Fruit fly (Drosophila melanogaster) whole organism, embryonic: ENCODE data around the gene CG3337.
A peak's percentile ranks its signal among the peaks of the same experiment; 100 is the strongest.

Experiments used
- Adf1 ChIP-seq: fragments of 200-800 bp; sonication (Bioruptor generic); IDR thresholded peaks from 2 replicates; pipeline ENCODE4 v1.3.6; 2022; ENCODE audit warnings: missing biosample characterization, missing genetic modification characterization
- CG10565 ChIP-seq: fragments of 200-800 bp; sonication (Bioruptor generic); optimal IDR thresholded peaks from 3 replicates; lab custom pipeline; 2016; ENCODE audit warnings: missing biosample characterization, mild to moderate bottlenecking, missing genetic modification characterization
- CG10979 ChIP-seq: fragments of 200-800 bp; sonication (Bioruptor generic); optimal IDR thresholded peaks from 2 replicates; lab custom pipeline; 2018; ENCODE audit warnings: missing biosample characterization, mild to moderate bottlenecking, missing genetic modification characterization, moderate library complexity
- CG12769 ChIP-seq: fragments of 200-800 bp; sonication (Bioruptor generic); optimal IDR thresholded peaks from 2 replicates; lab custom pipeline; 2019; ENCODE audit warnings: missing biosample characterization, mild to moderate bottlenecking, missing genetic modification characterization, moderate library complexity
- CG13894 ChIP-seq: fragments of 200-800 bp; sonication (Bioruptor generic); optimal IDR thresholded peaks from 3 replicates; lab custom pipeline; 2018; ENCODE audit warnings: missing biosample characterization, mild to moderate bottlenecking, missing genetic modification characterization, moderate library complexity
- CG14441 ChIP-seq: fragments of 200-800 bp; sonication (Bioruptor generic); IDR thresholded peaks from 2 replicates; pipeline ENCODE4 v1.3.6; 2022; ENCODE audit warnings: missing biosample characterization, missing genetic modification characterization
- CG1529 ChIP-seq: fragments of 200-800 bp; sonication (Bioruptor generic); optimal IDR thresholded peaks from 3 replicates; lab custom pipeline; 2018; ENCODE audit warnings: missing biosample characterization, missing genetic modification characterization
- CG15514 ChIP-seq: fragments of 200-800 bp; sonication (Bioruptor generic); optimal IDR thresholded peaks from 3 replicates; lab custom pipeline; 2017; ENCODE audit warnings: missing biosample characterization, missing genetic modification characterization, mild to moderate bottlenecking, moderate library complexity, missing genetic modification reagents
- CG15601 ChIP-seq: fragments of 200-800 bp; sonication (Bioruptor generic); optimal IDR thresholded peaks from 3 replicates; lab custom pipeline; 2019; ENCODE audit warnings: missing biosample characterization, mild to moderate bottlenecking, missing genetic modification characterization, moderate library complexity
- CG17328 ChIP-seq: fragments of 200-800 bp; sonication (Bioruptor generic); IDR thresholded peaks from 2 replicates; pipeline ENCODE4 v1.3.6; 2022; ENCODE audit warnings: missing biosample characterization, missing genetic modification characterization
- CG17361 ChIP-seq: fragments of 200-800 bp; sonication (Bioruptor generic); IDR thresholded peaks from 3 replicates; pipeline ENCODE4 v1.3.6; 2022; ENCODE audit warnings: missing biosample characterization, missing genetic modification characterization
- CG17385 ChIP-seq: fragments of 200-800 bp; sonication (Bioruptor generic); optimal IDR thresholded peaks from 3 replicates; lab custom pipeline; 2018; ENCODE audit warnings: missing biosample characterization, mild to moderate bottlenecking, missing genetic modification characterization
- CG18262 ChIP-seq: fragments of 200-800 bp; optimal IDR thresholded peaks from 3 replicates; lab custom pipeline; 2019; ENCODE audit warnings: missing biosample characterization, mild to moderate bottlenecking, missing genetic modification characterization, moderate library complexity
- CG2199 ChIP-seq: fragments of 200-800 bp; sonication (Bioruptor generic); IDR thresholded peaks from 3 replicates; pipeline ENCODE4 v1.3.6; 2022; ENCODE audit warnings: missing biosample characterization, missing genetic modification characterization
- CG30431 ChIP-seq: fragments of 200-800 bp; sonication (Bioruptor generic); optimal IDR thresholded peaks from 2 replicates; lab custom pipeline; 2017; ENCODE audit warnings: missing biosample characterization, missing genetic modification characterization
- CG3163 ChIP-seq: fragments of 200-800 bp; sonication (Bioruptor generic); optimal IDR thresholded peaks from 3 replicates; lab custom pipeline; 2016; ENCODE audit warnings: missing biosample characterization, missing genetic modification characterization
- CG32532 ChIP-seq: fragments of 200-800 bp; sonication (Bioruptor generic); IDR thresholded peaks from 2 replicates; pipeline ENCODE4 v1.3.6; 2022; ENCODE audit warnings: missing biosample characterization, missing genetic modification characterization
- CG34376 ChIP-seq: fragments of 200-800 bp; sonication (Bioruptor generic); optimal IDR thresholded peaks from 2 replicates; lab custom pipeline; 2018; ENCODE audit warnings: missing biosample characterization, mild to moderate bottlenecking, missing genetic modification characterization
- CG4404 ChIP-seq: fragments of 200-800 bp; sonication (Bioruptor generic); IDR thresholded peaks from 2 replicates; pipeline ENCODE4 v1.3.6; 2022; ENCODE audit warnings: missing biosample characterization, missing genetic modification characterization
- CG8290 ChIP-seq, 3 experiments: fragments of 200-800 bp; sonication (Bioruptor generic); optimal IDR thresholded peaks; 2 replicates each; lab custom pipeline; 2016 to 2019; ENCODE audit warnings: missing biosample characterization in 3 of 3, missing genetic modification characterization in 3 of 3, mild to moderate bottlenecking in 2 of 3, moderate library complexity in 1 of 3
- CG9215 ChIP-seq: fragments of 200-800 bp; sonication (Bioruptor generic); IDR thresholded peaks from 2 replicates; pipeline ENCODE4 v1.3.6; 2022; ENCODE audit warnings: missing biosample characterization, missing genetic modification characterization
- CTCF ChIP-seq: fragments of 200-800 bp; sonication (Bioruptor generic); optimal IDR thresholded peaks from 2 replicates; lab custom pipeline; 2017; ENCODE audit warnings: missing biosample characterization, mild to moderate bottlenecking, missing genetic modification characterization, moderate library complexity
- Hr51 ChIP-seq, 2 experiments: fragments of 200-800 bp; sonication (Bioruptor generic); optimal IDR thresholded peaks; 2 replicates in 1 of 2; 3 replicates in 1 of 2; lab custom pipeline; 2016 to 2018; ENCODE audit warnings: missing biosample characterization in 2 of 2, missing genetic modification characterization in 2 of 2, mild to moderate bottlenecking in 1 of 2, moderate library complexity in 1 of 2
- Med ChIP-seq: fragments of 200-800 bp; sonication (Bioruptor generic); peaks from one replicate; lab custom pipeline; 2016; ENCODE audit warnings: missing biosample characterization, missing genetic modification characterization, mild to moderate bottlenecking, inconsistent platforms, moderate library complexity
- Rfx ChIP-seq: fragments of 200-800 bp; sonication (Bioruptor generic); IDR thresholded peaks from 2 replicates; pipeline ENCODE4 v1.3.6; 2022; ENCODE audit warnings: missing biosample characterization, missing genetic modification characterization
- Sry-β ChIP-seq: fragments of 200-800 bp; sonication (Bioruptor generic); optimal IDR thresholded peaks from 2 replicates; lab custom pipeline; 2018; ENCODE audit warnings: missing biosample characterization, mild to moderate bottlenecking, missing genetic modification characterization, moderate library complexity
- Ssrp ChIP-seq: fragments of 200-800 bp; sonication (Bioruptor generic); optimal IDR thresholded peaks from 2 replicates; lab custom pipeline; 2018; ENCODE audit warnings: missing biosample characterization, mild to moderate bottlenecking, missing genetic modification characterization, moderate library complexity
- Trl ChIP-seq, 3 experiments: fragments of >200 bp in 2 of 3; fragments of 200-800 bp in 1 of 3; sonication (Bioruptor generic) in 1 of 3; optimal IDR thresholded peaks; 2 replicates in 1 of 3; 3 replicates in 2 of 3; lab custom pipeline; 2016 to 2017; ENCODE audit warnings: missing biosample characterization in 1 of 3, missing genetic modification characterization in 1 of 3
- Vsx1 ChIP-seq: fragments of 200-800 bp; sonication (Bioruptor generic); optimal IDR thresholded peaks from 2 replicates; lab custom pipeline; 2017; ENCODE audit warnings: missing biosample characterization, mild to moderate bottlenecking, missing genetic modification characterization, missing genetic modification reagents
- abd-A ChIP-seq: fragments of 200-800 bp; sonication (Bioruptor generic); optimal IDR thresholded peaks from 3 replicates; lab custom pipeline; 2019; ENCODE audit warnings: missing biosample characterization, mild to moderate bottlenecking, missing genetic modification characterization, moderate library complexity
- ase ChIP-seq: fragments of 200-800 bp; sonication (Bioruptor generic); IDR thresholded peaks from 3 replicates; pipeline ENCODE4 v1.3.6; 2022; ENCODE audit warnings: missing biosample characterization, missing genetic modification characterization
- caup ChIP-seq: fragments of 200-800 bp; sonication (Bioruptor generic); optimal IDR thresholded peaks from 3 replicates; lab custom pipeline; 2017; ENCODE audit warnings: missing biosample characterization, mild to moderate bottlenecking, missing genetic modification characterization, moderate library complexity; ENCODE audit not compliant: severe bottlenecking
- cg ChIP-seq: fragments of 200-800 bp; sonication (Bioruptor generic); optimal IDR thresholded peaks from 3 replicates; lab custom pipeline; 2019; ENCODE audit warnings: missing biosample characterization, mild to moderate bottlenecking, missing genetic modification characterization, moderate library complexity
- dm ChIP-seq: fragments of 200-800 bp; sonication (Bioruptor generic); optimal IDR thresholded peaks from 3 replicates; lab custom pipeline; 2016; ENCODE audit warnings: missing biosample characterization, missing genetic modification characterization
- exex ChIP-seq: fragments of 200-800 bp; sonication (Bioruptor generic); optimal IDR thresholded peaks from 4 replicates; lab custom pipeline; 2018; ENCODE audit warnings: missing biosample characterization, mild to moderate bottlenecking, missing genetic modification characterization, moderate library complexity
- ftz-f1 ChIP-seq: fragments of 200-800 bp; sonication (Bioruptor generic); optimal IDR thresholded peaks from 2 replicates; lab custom pipeline; 2016; ENCODE audit warnings: missing biosample characterization, missing genetic modification characterization
- gcm ChIP-seq: fragments of 200-800 bp; sonication (Bioruptor generic); optimal IDR thresholded peaks from 2 replicates; lab custom pipeline; 2019; ENCODE audit warnings: missing biosample characterization, mild to moderate bottlenecking, missing genetic modification characterization, moderate library complexity
- grn ChIP-seq: fragments of 200-800 bp; sonication (Bioruptor generic); optimal IDR thresholded peaks from 3 replicates; lab custom pipeline; 2017; ENCODE audit warnings: missing biosample characterization, missing genetic modification characterization
- gsb-n ChIP-seq: fragments of 200-800 bp; sonication (Bioruptor generic); optimal IDR thresholded peaks from 3 replicates; lab custom pipeline; 2018; ENCODE audit warnings: missing biosample characterization, mild to moderate bottlenecking, missing genetic modification characterization
- jumu ChIP-seq: fragments of 200-800 bp; sonication (Bioruptor generic); optimal IDR thresholded peaks from 3 replicates; lab custom pipeline; 2016; ENCODE audit warnings: missing biosample characterization, missing genetic modification characterization
- lbe ChIP-seq: fragments of 200-800 bp; sonication (Bioruptor generic); optimal IDR thresholded peaks from 2 replicates; lab custom pipeline; 2016; ENCODE audit warnings: missing biosample characterization, mild to moderate bottlenecking, missing genetic modification characterization
- lola ChIP-seq, 3 experiments: fragments of >200 bp in 2 of 3; fragments of 200-800 bp in 1 of 3; sonication (Bioruptor generic) in 1 of 3; optimal IDR thresholded peaks; 2 replicates each; lab custom pipeline; 2017 to 2019; ENCODE audit warnings: missing biosample characterization in 3 of 3, missing genetic modification characterization in 3 of 3, mild to moderate bottlenecking in 1 of 3, moderate library complexity in 1 of 3
- lov ChIP-seq, 2 experiments: fragments of 200-800 bp in 1 of 2; fragments of >200 bp in 1 of 2; sonication (Bioruptor generic) in 1 of 2; IDR thresholded peaks in 1 of 2; optimal IDR thresholded peaks in 1 of 2; 2 replicates in 1 of 2; 3 replicates in 1 of 2; pipeline versions ENCODE4 v1.3.6 to Lab custom; 2017 to 2022; ENCODE audit warnings: missing biosample characterization in 1 of 2, missing genetic modification characterization in 1 of 2
- mirr ChIP-seq: fragments of 200-800 bp; sonication (Bioruptor generic); optimal IDR thresholded peaks from 3 replicates; lab custom pipeline; 2018; ENCODE audit warnings: missing biosample characterization, mild to moderate bottlenecking, missing genetic modification characterization
- org-1 ChIP-seq: fragments of 200-800 bp; sonication (Bioruptor generic); optimal IDR thresholded peaks from 2 replicates; lab custom pipeline; 2017; ENCODE audit warnings: missing biosample characterization, missing genetic modification characterization
- tx ChIP-seq: fragments of 200-800 bp; sonication (Bioruptor generic); optimal IDR thresholded peaks from 2 replicates; lab custom pipeline; 2016; ENCODE audit warnings: missing biosample characterization, missing genetic modification characterization
- usp ChIP-seq: fragments of >200 bp; optimal IDR thresholded peaks from 2 replicates; lab custom pipeline; 2017; ENCODE audit warnings: missing biosample characterization, missing genetic modification characterization
- zfh1 ChIP-seq: fragments of 200-800 bp; sonication (Bioruptor generic); IDR thresholded peaks from 3 replicates; pipeline ENCODE4 v1.3.6; 2022; ENCODE audit warnings: missing biosample characterization, missing genetic modification characterization

Gene CG3337

dm6 chr3R:21206802-21207238 lies 16.6 kb downstream of the CG3337 start (continued):
- TF ChIP-seq CG8290 (GFP tag; optimal IDR thresholded peaks at IDR 0.05; lab: Kevin White, UChicago) (no peak), CG8290 (tag; optimal IDR thresholded peaks at IDR 0.05; lab: Kevin White, UChicago) (peak in 1 of 2 experiments; percentile 12), CG9215 (GFP tag; lab: Robert Waterston, UW) (no peak), CG13894 (tag; lab: Kevin White, UChicago) (peak; percentile 54), CG14441 (GFP tag; lab: Robert Waterston, UW) (peak; percentile 67), ftz-f1 (GFP tag; lab: Kevin White, UChicago) (peak; percentile 56), Rfx (GFP tag; lab: Robert Waterston, UW) (peak; percentile 35; the same call in 1 of the 2 replicates), grn (GFP tag; lab: Kevin White, UChicago) (peak; percentile 98), lbe (GFP tag; lab: Kevin White, UChicago) (no peak), CG3163 (peak; percentile 48), CG2199 (GFP tag; lab: Robert Waterston, UW) (0 out of 3 replicates have a peak, but pooled peaks have one; percentile 39), cg (GFP tag; lab: Kevin White, UChicago) (peak; percentile 5), Med (GFP tag; lab: Kevin White, UChicago) (peak; percentile 56), CG34376 (GFP tag; lab: Kevin White, UChicago) (peak; percentile 93), CTCF (no peak), Trl (optimal IDR thresholded peaks at IDR 0.05; lab: Kevin White, UChicago) (peak in 1 of 2 experiments; percentile 10), Trl (GFP tag; optimal IDR thresholded peaks at IDR 0.05; lab: Kevin White, UChicago) (no peak), exex (tag; lab: Kevin White, UChicago) (peak; percentile 86), abd-A (tag; lab: Kevin White, UChicago) (peak; percentile 19), Sry-β (no peak), CG15514 (GFP tag; lab: Kevin White, UChicago) (no peak), mirr (GFP tag; lab: Kevin White, UChicago) (peak; percentile 85), CG4404 (GFP tag; lab: Robert Waterston, UW) (no peak), CG12769 (tag; lab: Kevin White, UChicago) (peak; percentile 62), caup (GFP tag; lab: Kevin White, UChicago) (peak; percentile 17), Vsx1 (GFP tag; lab: Kevin White, UChicago) (peak; percentile 24), Adf1 (GFP tag; lab: Robert Waterston, UW) (no peak; the same call in 1 of the 2 replicates)

dm6 chr3R:21206327-21206728 lies 17.1 kb downstream of the CG3337 start:
- no peak for TF ChIP-seq tx (GFP tag; lab: Kevin White, UChicago)
- peak; percentile 49 for TF ChIP-seq gcm (GFP tag; lab: Kevin White, UChicago)
- TF ChIP-seq CG15601 = peak; percentile 32
- TF ChIP-seq org-1 (GFP tag; lab: Kevin White, UChicago) = no peak
- 0 out of 3 replicates have a peak, but pooled peaks have one; percentile 33 for TF ChIP-seq ase
- peak; percentile 40 for TF ChIP-seq Ssrp
- TF ChIP-seq CG10979 (tag; lab: Kevin White, UChicago) = peak; percentile 51
- TF ChIP-seq Hr51 (GFP tag; optimal IDR thresholded peaks at IDR 0.05; lab: Kevin White, UChicago) = peak in 1 of 2 experiments; percentile 50
- peak; percentile 72; the same call in 2 of the 3 replicates for TF ChIP-seq CG17361 (GFP tag; lab: Robert Waterston, UW)
- no peak for TF ChIP-seq dm (GFP tag; lab: Kevin White, UChicago)
- TF ChIP-seq jumu (GFP tag; lab: Kevin White, UChicago) = no peak
- TF ChIP-seq Trl (optimal IDR thresholded peaks at IDR 0.05; lab: Kevin White, UChicago) = peak; percentile 24 to 45
- TF ChIP-seq Trl (GFP tag; optimal IDR thresholded peaks at IDR 0.05; lab: Kevin White, UChicago) = no peak
- TF ChIP-seq CG10565 (GFP tag; lab: Kevin White, UChicago) = no peak
- TF ChIP-seq gsb-n (tag; lab: Kevin White, UChicago) = peak; percentile 31
- TF ChIP-seq lola (GFP tag; optimal IDR thresholded peaks at IDR 0.05; lab: Kevin White, UChicago) = peak in 1 of 3 experiments; percentile 18
- TF ChIP-seq usp (GFP tag; lab: Kevin White, UChicago) = no peak
- TF ChIP-seq CG17328 (GFP tag; lab: Robert Waterston, UW) = peak; percentile 15; the same call in 1 of the 2 replicates
- peak; percentile 76 for TF ChIP-seq CG18262 (tag; lab: Kevin White, UChicago)
- TF ChIP-seq CG32532 (GFP tag; lab: Robert Waterston, UW) = no peak
- TF ChIP-seq CG1529 = peak; percentile 15
- no peak for TF ChIP-seq CG30431 (GFP tag; lab: Kevin White, UChicago)
- TF ChIP-seq lov (optimal IDR thresholded peaks at IDR 0.05; lab: Kevin White, UChicago) = no peak
- TF ChIP-seq lov (GFP tag; IDR thresholded peaks at IDR 0.05; lab: Robert Waterston, UW) = no peak
- peak; percentile 47; the same call in 2 of the 3 replicates for TF ChIP-seq zfh1
- peak; percentile 17 for TF ChIP-seq CG17385 (GFP tag; lab: Kevin White, UChicago)
